Worm (Caenorhabditis elegans): Measurements from ENCODE around the gene ogdh-2.

DNA sequence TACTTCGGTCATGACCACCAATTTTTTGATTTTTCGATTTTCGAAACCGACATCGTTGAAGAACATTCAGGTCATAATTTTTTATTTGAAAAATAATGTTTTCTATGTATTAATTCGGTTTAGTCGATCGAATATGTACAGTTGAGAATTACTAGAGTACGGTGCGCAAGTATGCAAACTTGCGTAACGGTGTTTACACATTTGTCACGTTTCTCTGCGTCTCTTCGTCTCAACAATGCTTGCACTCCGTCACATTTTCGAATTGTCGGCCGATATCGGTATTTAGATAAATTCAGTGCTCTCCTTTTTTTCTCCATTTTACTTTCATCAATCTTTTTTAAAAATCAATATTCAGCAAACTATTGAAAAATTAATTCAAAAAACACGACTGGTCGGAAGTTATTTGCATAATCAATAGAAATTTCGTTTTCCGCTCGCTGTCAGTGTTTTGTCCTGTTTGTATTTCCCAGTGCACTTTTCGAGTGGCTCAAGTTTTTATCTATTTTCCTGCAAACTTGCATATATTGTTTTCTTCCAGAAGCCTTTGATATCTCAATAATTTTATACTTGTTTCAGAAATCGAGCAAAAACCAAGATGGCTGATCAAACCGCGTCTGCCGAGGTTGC, 3.3 kb upstream of the ogdh-2 start, which contains the start of gene dpy-30:
- TF ChIP-seq ama-1 (optimal IDR thresholded peaks at IDR 0.05) (no peak), hmg-4 (GFP tag; optimal IDR thresholded peaks at IDR 0.05) (no peak)
